Fruit fly (Drosophila melanogaster) whole organism, pupa: ENCODE measurements around the gene ari-1.

ENCODE experiments used
- CG10348 ChIP-seq: fragments of 200-800 bp; sonication (Bioruptor generic); IDR thresholded peaks from 2 replicates; pipeline ENCODE4 v1.3.6; 2022; ENCODE audit warnings: missing biosample characterization, missing genetic modification characterization
- CG12605 ChIP-seq: fragments of 200-800 bp; sonication (Bioruptor generic); IDR thresholded peaks from 2 replicates; pipeline ENCODE4 v1.3.6; 2022; ENCODE audit warnings: missing biosample characterization, missing genetic modification characterization
- CG13204 ChIP-seq: fragments of 200-800 bp; sonication (Bioruptor generic); optimal IDR thresholded peaks from 2 replicates; lab custom pipeline; 2018; ENCODE audit warnings: missing biosample characterization, mild to moderate bottlenecking, missing genetic modification characterization, moderate library complexity
- CG14655 ChIP-seq: fragments of 200-800 bp; sonication (Bioruptor generic); optimal IDR thresholded peaks from 3 replicates; lab custom pipeline; 2017; ENCODE audit warnings: mild to moderate bottlenecking, missing biosample characterization, missing genetic modification reagents, missing genetic modification characterization
- CG15710 ChIP-seq: fragments of 200-800 bp; sonication (Bioruptor generic); optimal IDR thresholded peaks from 2 replicates; lab custom pipeline; 2018; ENCODE audit warnings: missing biosample characterization, mild to moderate bottlenecking, missing genetic modification characterization, moderate library complexity
- CG17806 ChIP-seq: fragments of 200-800 bp; sonication (Bioruptor generic); optimal IDR thresholded peaks from 2 replicates; lab custom pipeline; 2018; ENCODE audit warnings: missing biosample characterization, mild to moderate bottlenecking, missing genetic modification characterization, moderate library complexity
- CG32121 ChIP-seq: fragments of 200-800 bp; sonication (Bioruptor generic); IDR thresholded peaks from 2 replicates; pipeline ENCODE4 v1.3.6; 2022; ENCODE audit warnings: missing biosample characterization, missing genetic modification characterization
- CG34367 ChIP-seq: fragments of 200-800 bp; sonication (Bioruptor generic); optimal IDR thresholded peaks from 2 replicates; lab custom pipeline; 2018; ENCODE audit warnings: missing biosample characterization, mild to moderate bottlenecking, missing genetic modification characterization
- CG4496 ChIP-seq: fragments of 200-800 bp; sonication (Bioruptor generic); IDR thresholded peaks from 3 replicates; pipeline ENCODE4 v1.3.6; 2022; ENCODE audit warnings: missing biosample characterization, missing genetic modification characterization
- CG8159 ChIP-seq: fragments of 200-800 bp; sonication (Bioruptor generic); optimal IDR thresholded peaks from 3 replicates; lab custom pipeline; 2018; ENCODE audit warnings: missing biosample characterization, mild to moderate bottlenecking, missing genetic modification characterization, moderate library complexity
- CG8301 ChIP-seq: fragments of 200-800 bp; sonication (Bioruptor generic); optimal IDR thresholded peaks from 2 replicates; lab custom pipeline; 2018; ENCODE audit warnings: missing biosample characterization, mild to moderate bottlenecking, missing genetic modification characterization
- CG9948 ChIP-seq: fragments of 200-800 bp; sonication (Bioruptor generic); optimal IDR thresholded peaks from 2 replicates; lab custom pipeline; 2018; ENCODE audit warnings: missing biosample characterization, mild to moderate bottlenecking, missing genetic modification characterization, moderate library complexity
- D1 ChIP-seq: fragments of 200-800 bp; sonication (Bioruptor generic); optimal IDR thresholded peaks from 2 replicates; lab custom pipeline; 2018; ENCODE audit warnings: missing biosample characterization, mild to moderate bottlenecking, missing genetic modification characterization, moderate library complexity
- EcR ChIP-seq: fragments of 200-800 bp; sonication (Bioruptor generic); optimal IDR thresholded peaks from 3 replicates; lab custom pipeline; 2019; ENCODE audit warnings: missing biosample characterization, missing genetic modification characterization, mild to moderate bottlenecking, moderate library complexity, missing genetic modification reagents
- Ets98B ChIP-seq: fragments of 200-800 bp; sonication (Bioruptor generic); IDR thresholded peaks from 2 replicates; pipeline ENCODE4 v1.3.6; 2022; ENCODE audit warnings: missing biosample characterization, missing genetic modification characterization
- Pif1A ChIP-seq: fragments of 200-800 bp; sonication (Bioruptor generic); optimal IDR thresholded peaks from 3 replicates; lab custom pipeline; 2016; ENCODE audit warnings: missing biosample characterization, missing genetic modification characterization
- Pif1B ChIP-seq: fragments of 200-800 bp; sonication (Bioruptor generic); optimal IDR thresholded peaks from 3 replicates; lab custom pipeline; 2016; ENCODE audit warnings: missing biosample characterization, missing genetic modification characterization
- Snoo ChIP-seq: fragments of 200-800 bp; sonication (Bioruptor generic); optimal IDR thresholded peaks from 3 replicates; lab custom pipeline; 2017; ENCODE audit warnings: missing biosample characterization, mild to moderate bottlenecking, missing genetic modification characterization, inconsistent platforms
- fd96Ca ChIP-seq: fragments of 200-800 bp; sonication (Bioruptor generic); IDR thresholded peaks from 3 replicates; pipeline ENCODE4 v1.3.6; 2022; ENCODE audit warnings: missing biosample characterization, missing genetic modification characterization
- gl ChIP-seq: fragments of 200-800 bp; sonication (Bioruptor generic); optimal IDR thresholded peaks from 2 replicates; lab custom pipeline; 2018; ENCODE audit warnings: missing biosample characterization, mild to moderate bottlenecking, missing genetic modification characterization
- rn ChIP-seq: fragments of 200-800 bp; sonication (Bioruptor generic); IDR thresholded peaks from 2 replicates; pipeline ENCODE4 v1.3.6; 2022; ENCODE audit warnings: missing biosample characterization, missing genetic modification characterization

ari-1 gene

dm6 chrX:18138297-18138696 is 713 bp upstream of the ari-1 start, which contains the start of gene CG43229:
CG43229 (plus strand) TSS chrX:18138542.
- no peak for TF ChIP-seq D1 (tag; lab: Kevin White, UChicago)

- TF ChIP-seq CG4496 (no peak; the same call in 1 of the 3 replicates), CG8301 (tag; lab: Kevin White, UChicago) (peak; percentile 33), fd96Ca (GFP tag; lab: Robert Waterston, UW) (no peak; the same call in 1 of the 3 replicates), Snoo (no peak), CG14655 (GFP tag; lab: Kevin White, UChicago) (no peak), CG13204 (no peak), CG10348 (GFP tag; lab: Robert Waterston, UW) (no peak), CG34367 (tag; lab: Kevin White, UChicago) (no peak), EcR (GFP tag; lab: Kevin White, UChicago) (no peak), CG32121 (GFP tag; lab: Robert Waterston, UW) (peak; percentile 74), Ets98B (GFP tag; lab: Robert Waterston, UW) (peak; percentile 48; the same call in 1 of the 2 replicates), CG8159 (tag; lab: Kevin White, UChicago) (peak; percentile 33), CG9948 (tag; lab: Kevin White, UChicago) (no peak)
These were observed 1.5 kb downstream of the ari-1 start for dm6 chrX:18136059-18136458.

dm6 chrX:18130168-18130567 is 7.4 kb downstream of the ari-1 start, which contains the start of gene CG43133:
CG43133 (minus strand) TSS chrX:18130178.
- TF ChIP-seq EcR (GFP tag; lab: Kevin White, UChicago) (no peak), Pif1B (no peak), CG13204 (no peak), fd96Ca (GFP tag; lab: Robert Waterston, UW) (no peak), CG8301 (tag; lab: Kevin White, UChicago) (no peak), CG9948 (tag; lab: Kevin White, UChicago) (no peak), CG32121 (GFP tag; lab: Robert Waterston, UW) (no peak), CG17806 (no peak), CG12605 (GFP tag; lab: Robert Waterston, UW) (no peak), rn (GFP tag; lab: Robert Waterston, UW) (no peak), Ets98B (GFP tag; lab: Robert Waterston, UW) (no peak), CG8159 (tag; lab: Kevin White, UChicago) (no peak), CG34367 (tag; lab: Kevin White, UChicago) (no peak), CG10348 (GFP tag; lab: Robert Waterston, UW) (no peak), Pif1A (GFP tag; lab: Kevin White, UChicago) (no peak), CG15710 (tag; lab: Kevin White, UChicago) (no peak), CG4496 (no peak)

dm6 chrX:18129297-18129696 is 8.3 kb downstream of the ari-1 start:
- no peak for TF ChIP-seq CG34367 (tag; lab: Kevin White, UChicago)
- no peak for TF ChIP-seq EcR (GFP tag; lab: Kevin White, UChicago)
- no peak for TF ChIP-seq fd96Ca (GFP tag; lab: Robert Waterston, UW)
- no peak for TF ChIP-seq CG10348 (GFP tag; lab: Robert Waterston, UW)
- TF ChIP-seq CG4496, result no peak
- no peak for TF ChIP-seq CG14655 (GFP tag; lab: Kevin White, UChicago)
- TF ChIP-seq Snoo, result no peak
- TF ChIP-seq CG32121 (GFP tag; lab: Robert Waterston, UW), result no peak
- TF ChIP-seq Ets98B (GFP tag; lab: Robert Waterston, UW), result no peak

- TF ChIP-seq CG15710 (tag; lab: Kevin White, UChicago) (no peak), CG34367 (tag; lab: Kevin White, UChicago) (no peak), CG14655 (GFP tag; lab: Kevin White, UChicago) (no peak), CG32121 (GFP tag; lab: Robert Waterston, UW) (no peak)
These were observed 12.1 kb downstream of the ari-1 start for dm6 chrX:18125520-18125919.

- no peak for TF ChIP-seq CG17806
- TF ChIP-seq CG15710 (tag; lab: Kevin White, UChicago), result no peak
- no peak for TF ChIP-seq CG12605 (GFP tag; lab: Robert Waterston, UW)
- TF ChIP-seq CG14655 (GFP tag; lab: Kevin White, UChicago), result no peak
- TF ChIP-seq CG8301 (tag; lab: Kevin White, UChicago), result no peak
- TF ChIP-seq Pif1B, result no peak
- TF ChIP-seq Snoo, result no peak
- TF ChIP-seq Ets98B (GFP tag; lab: Robert Waterston, UW), result no peak
- no peak for TF ChIP-seq D1 (tag; lab: Kevin White, UChicago)
- TF ChIP-seq gl (tag; lab: Kevin White, UChicago), result no peak
- TF ChIP-seq CG10348 (GFP tag; lab: Robert Waterston, UW), result no peak
- TF ChIP-seq CG9948 (tag; lab: Kevin White, UChicago), result no peak
- no peak for TF ChIP-seq CG32121 (GFP tag; lab: Robert Waterston, UW)
- TF ChIP-seq rn (GFP tag; lab: Robert Waterston, UW), result no peak
- no peak for TF ChIP-seq CG34367 (tag; lab: Kevin White, UChicago)
- TF ChIP-seq EcR (GFP tag; lab: Kevin White, UChicago), result no peak
- TF ChIP-seq CG8159 (tag; lab: Kevin White, UChicago), result no peak
- TF ChIP-seq fd96Ca (GFP tag; lab: Robert Waterston, UW), result no peak
- TF ChIP-seq Pif1A (GFP tag; lab: Kevin White, UChicago), result no peak
- TF ChIP-seq CG13204, result no peak
These were observed 19.1 kb downstream of the ari-1 start for dm6 chrX:18118519-18118918.
